Comparison of ENCODE assay signal across 6 worm cellular contexts in genomic region chrIII:6307832-6308231, ce11.
TF ChIP-seq lines count a peak whose summit lies in the region.

No protein-coding gene starts in this region.

TF ChIP-seq in whole organism, L1 larva, 84 proteins besides CTCF, POLR2A, EP300 and RAD21 (continues in another document):
- no peak for TF ChIP-seq ceh-8 (GFP tag; optimal IDR thresholded peaks at IDR 0.05; lab: Kevin White, UChicago)
- TF ChIP-seq aha-1 (tag; optimal IDR thresholded peaks at IDR 0.05; lab: Kevin White, UChicago) = no peak
- TF ChIP-seq unc-86 (tag; optimal IDR thresholded peaks at IDR 0.05; lab: Kevin White, UChicago) = no peak
- no peak for TF ChIP-seq nhr-84 (tag; optimal IDR thresholded peaks at IDR 0.05; lab: Kevin White, UChicago)
- no peak for TF ChIP-seq nhr-12 (tag; optimal IDR thresholded peaks at IDR 0.05; lab: Kevin White, UChicago)
- no peak for TF ChIP-seq nhr-20 (tag; optimal IDR thresholded peaks at IDR 0.05; lab: Kevin White, UChicago)
- no peak for TF ChIP-seq efl-3 (GFP tag; optimal IDR thresholded peaks at IDR 0.05; lab: Kevin White, UChicago)
- no peak for TF ChIP-seq nhr-90 (tag; optimal IDR thresholded peaks at IDR 0.05; lab: Kevin White, UChicago; ENCODE audit: poor library complexity)
- TF ChIP-seq nhr-71 (tag; optimal IDR thresholded peaks at IDR 0.05; lab: Kevin White, UChicago) = peak; percentile 9
- no peak for TF ChIP-seq sptf-1 (tag; optimal IDR thresholded peaks at IDR 0.05; lab: Kevin White, UChicago)
- no peak for TF ChIP-seq hpl-2 (GFP tag; optimal IDR thresholded peaks at IDR 0.05; lab: Kevin White, UChicago)
- no peak for TF ChIP-seq vab-15 (tag; optimal IDR thresholded peaks at IDR 0.05; lab: Kevin White, UChicago)
- no peak for TF ChIP-seq blmp-1 (tag; optimal IDR thresholded peaks at IDR 0.05; lab: Kevin White, UChicago)
- TF ChIP-seq unc-30 (tag; optimal IDR thresholded peaks at IDR 0.05; lab: Kevin White, UChicago) = no peak
- TF ChIP-seq pag-3 (tag; optimal IDR thresholded peaks at IDR 0.05; lab: Kevin White, UChicago; ENCODE audit: borderline replicate concordance, insufficient read depth) = no peak
- no peak for TF ChIP-seq fkh-8 (tag; optimal IDR thresholded peaks at IDR 0.05; lab: Kevin White, UChicago)

TF ChIP-seq in whole organism, L2 larva, 48 proteins besides CTCF, POLR2A, EP300 and RAD21 (continues in another document):
- TF ChIP-seq nhr-77 (tag; optimal IDR thresholded peaks at IDR 0.05; lab: Kevin White, UChicago) (no peak), unc-39 (tag; optimal IDR thresholded peaks at IDR 0.05; lab: Kevin White, UChicago) (no peak), sma-9 (GFP tag; optimal IDR thresholded peaks at IDR 0.05; lab: Kevin White, UChicago) (no peak), sma-9 (tag; optimal IDR thresholded peaks at IDR 0.05; lab: Kevin White, UChicago) (no peak), nhr-25 (tag; optimal IDR thresholded peaks at IDR 0.05; lab: Kevin White, UChicago) (no peak), blmp-1 (tag; optimal IDR thresholded peaks at IDR 0.05; lab: Kevin White, UChicago; ENCODE audit: insufficient read depth) (no peak), nhr-6 (tag; optimal IDR thresholded peaks at IDR 0.05; lab: Kevin White, UChicago) (no peak), nhr-10 (tag; optimal IDR thresholded peaks at IDR 0.05; lab: Kevin White, UChicago) (no peak), snpc-4 (tag; optimal IDR thresholded peaks at IDR 0.05; lab: Kevin White, UChicago) (no peak), mab-5 (tag; optimal IDR thresholded peaks at IDR 0.05; lab: Kevin White, UChicago) (no peak), lsy-2 (tag; optimal IDR thresholded peaks at IDR 0.05; lab: Kevin White, UChicago) (peak in 1 of 2 experiments; percentile 8), unc-55 (GFP tag; optimal IDR thresholded peaks at IDR 0.05; lab: Kevin White, UChicago) (peak; percentile 33), fos-1 (tag; optimal IDR thresholded peaks at IDR 0.05; lab: Kevin White, UChicago) (no peak), nhr-11 (tag; optimal IDR thresholded peaks at IDR 0.05; lab: Kevin White, UChicago) (no peak), nhr-129 (tag; optimal IDR thresholded peaks at IDR 0.05; lab: Kevin White, UChicago) (peak; percentile 28), elt-3 (tag; optimal IDR thresholded peaks at IDR 0.05; lab: Kevin White, UChicago) (no peak)

TF ChIP-seq in whole organism, L3 larva, 47 proteins besides CTCF, POLR2A, EP300 and RAD21:
- TF ChIP-seq nfya-1 (tag; optimal IDR thresholded peaks at IDR 0.05; lab: Kevin White, UChicago; ENCODE audit: insufficient read depth) (peak; percentile 41), elt-1 (tag; optimal IDR thresholded peaks at IDR 0.05; lab: Kevin White, UChicago) (peak; percentile 67), fkh-10 (GFP tag; optimal IDR thresholded peaks at IDR 0.05; lab: Kevin White, UChicago) (peak; percentile 22), unc-39 (tag; optimal IDR thresholded peaks at IDR 0.05; lab: Kevin White, UChicago) (no peak), fkh-2 (tag; optimal IDR thresholded peaks at IDR 0.05; lab: Kevin White, UChicago) (no peak)
TF ChIP-seq in whole organism, L3 larva: peak in this region for 3.

TF ChIP-seq in whole organism, L4 larva, 104 proteins besides CTCF, POLR2A, EP300 and RAD21:
- TF ChIP-seq mxl-3 (GFP tag; optimal IDR thresholded peaks at IDR 0.05; lab: Kevin White, UChicago) (no peak), Y5F2A.4 (GFP tag; optimal IDR thresholded peaks at IDR 0.05; lab: Kevin White, UChicago) (no peak), ztf-11 (tag; optimal IDR thresholded peaks at IDR 0.05; lab: Kevin White, UChicago) (no peak), ctbp-1 (GFP tag; IDR thresholded peaks at IDR 0.05; lab: Robert Waterston, UW) (0 out of 2 replicates have a peak, but pooled peaks have one; percentile 27), fkh-10 (GFP tag; optimal IDR thresholded peaks at IDR 0.05; lab: Kevin White, UChicago) (peak; percentile 32), T20F7.1 (GFP tag; optimal IDR thresholded peaks at IDR 0.05; lab: Kevin White, UChicago) (no peak)
TF ChIP-seq in whole organism, L4 larva: peak in this region for 2.

TF ChIP-seq in whole organism, late embryonic, 69 proteins besides CTCF, POLR2A, EP300 and RAD21:
- no peak for TF ChIP-seq pat-9 (tag; optimal IDR thresholded peaks at IDR 0.05; lab: Kevin White, UChicago)
- peak; percentile 56 for TF ChIP-seq unc-42 (tag; optimal IDR thresholded peaks at IDR 0.05; lab: Kevin White, UChicago)

TF ChIP-seq in whole organism, mixed stage, embryonic, 35 proteins besides CTCF, POLR2A, EP300 and RAD21:
- no peak for TF ChIP-seq lin-13 (tag; optimal IDR thresholded peaks at IDR 0.05; lab: Kevin White, UChicago)
- TF ChIP-seq ces-1 (GFP tag; optimal IDR thresholded peaks at IDR 0.05; lab: Kevin White, UChicago) = peak; percentile 82

Comparison
In these comparisons a context has a peak if more than half of its experiments do, and no peak if none do; other contexts are left out.
1. Of the 29 proteins assayed by ChIP-seq in both whole organism, L4 larva and whole organism, L1 larva: peak only in whole organism, L4 larva: none; only in whole organism, L1 larva: none; in both: fkh-10; in neither: 27; mixed calls (peak in some experiments, not most) for 1.